Worm (Caenorhabditis elegans) whole organism, L1 larva: ENCODE data around the gene F19C7.2.

ENCODE experiments used
- F16B12.6 ChIP-seq: fragments of 150-350 bp; optimal IDR thresholded peaks from 2 replicates; lab custom pipeline; 2014; ENCODE audit warnings: missing biosample characterization, missing genetic modification characterization
- ama-1 ChIP-seq: fragments of 150-350 bp; optimal IDR thresholded peaks from 2 replicates; lab custom pipeline; 2014
- dpl-1 ChIP-seq, 3 experiments: fragments of 150-350 bp in 2 of 3; sonication (generic microtip) in 1 of 3; optimal IDR thresholded peaks; 2 replicates each; lab custom pipeline; 2014 to 2017; ENCODE audit warnings: missing biosample characterization in 3 of 3, missing genetic modification characterization in 3 of 3, missing genetic modification reagents in 3 of 3
- jun-1 ChIP-seq: fragments of 150-350 bp; optimal IDR thresholded peaks from 2 replicates; lab custom pipeline; 2014; ENCODE audit warnings: missing biosample characterization, missing genetic modification reagents, missing genetic modification characterization
- lin-13 ChIP-seq: fragments of 150-350 bp; optimal IDR thresholded peaks from 2 replicates; lab custom pipeline; 2014; ENCODE audit warnings: missing biosample characterization, missing genetic modification reagents, missing genetic modification characterization
- lin-15B ChIP-seq: fragments of 150-350 bp; sonication (generic microtip); optimal IDR thresholded peaks from 3 replicates; lab custom pipeline; 2014; ENCODE audit warnings: missing biosample characterization, missing genetic modification characterization
- lir-3 ChIP-seq: sonication (generic microtip); optimal IDR thresholded peaks from 2 replicates; lab custom pipeline; 2016; ENCODE audit warnings: mild to moderate bottlenecking, missing genetic modification characterization, moderate library complexity, missing compliant biosample characterization; ENCODE audit not compliant: poor library complexity
- lsy-2 ChIP-seq, 2 experiments: fragments of 150-350 bp; optimal IDR thresholded peaks; 2 replicates each; lab custom pipeline; 2014; ENCODE audit warnings: missing biosample characterization in 2 of 2, missing genetic modification characterization in 2 of 2
- mep-1 ChIP-seq: fragments of 150-350 bp; optimal IDR thresholded peaks from 2 replicates; lab custom pipeline; 2014; ENCODE audit warnings: missing biosample characterization, missing genetic modification characterization
- nhr-19 ChIP-seq: fragments of 200-800 bp; sonication (Bioruptor generic); conservative IDR thresholded peaks from 2 replicates; pipeline ENCODE4 v1.3.6; 2022; ENCODE audit warnings: missing genetic modification characterization, missing compliant biosample characterization
- tbx-2 ChIP-seq: sonication (generic microtip); optimal IDR thresholded peaks from 2 replicates; lab custom pipeline; 2016; ENCODE audit warnings: missing genetic modification characterization, missing compliant biosample characterization
- unc-62 ChIP-seq: fragments of 150-350 bp; optimal IDR thresholded peaks from 2 replicates; lab custom pipeline; 2014; ENCODE audit warnings: missing biosample characterization, missing genetic modification reagents, missing genetic modification characterization
- zag-1 ChIP-seq: fragments of 150-350 bp; optimal IDR thresholded peaks from 2 replicates; lab custom pipeline; 2014; ENCODE audit warnings: missing biosample characterization, missing genetic modification characterization
- ztf-11 ChIP-seq, 2 experiments: sonication (generic microtip); optimal IDR thresholded peaks; 2 replicates each; lab custom pipeline; 2016 to 2017; ENCODE audit warnings: missing genetic modification characterization in 2 of 2, missing biosample characterization in 1 of 2, missing compliant biosample characterization in 1 of 2

DNA sequence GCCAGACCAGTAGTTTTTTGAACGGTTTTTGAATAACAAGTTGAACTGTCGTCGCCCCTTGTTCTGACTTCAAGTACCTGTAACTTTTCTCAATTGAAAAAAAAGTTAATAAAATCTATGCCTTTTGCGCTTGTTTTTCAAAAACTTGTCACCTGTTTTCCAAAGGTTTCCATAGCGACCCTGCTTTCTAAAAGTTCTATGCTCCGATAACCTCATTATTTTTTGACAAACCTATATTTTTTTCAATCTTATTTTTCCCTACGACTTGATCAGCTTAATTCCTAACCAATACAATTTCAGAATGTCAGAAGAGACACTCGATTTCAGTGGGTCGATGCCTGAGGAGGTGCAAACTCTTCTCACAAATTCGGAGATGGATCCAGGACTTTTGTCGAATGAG is 47.6 kb downstream of the F19C7.2 start, which contains the start of gene F29B9.8:
- TF ChIP-seq ama-1 (lab: Kevin White, UChicago) (no peak), jun-1 (tag; lab: Kevin White, UChicago) (no peak), ztf-11 (tag; optimal IDR thresholded peaks at IDR 0.05; lab: Kevin White, UChicago) (no peak), unc-62 (GFP tag; lab: Kevin White, UChicago) (no peak), mep-1 (tag; lab: Kevin White, UChicago) (no peak), dpl-1 (GFP tag; optimal IDR thresholded peaks at IDR 0.05; lab: Kevin White, UChicago) (no peak), lsy-2 (tag; optimal IDR thresholded peaks at IDR 0.05; lab: Kevin White, UChicago) (no peak), tbx-2 (tag; lab: Kevin White, UChicago) (no peak), lin-15B (tag; lab: Kevin White, UChicago) (no peak), zag-1 (tag; lab: Kevin White, UChicago) (no peak), lin-13 (GFP tag; lab: Kevin White, UChicago) (no peak), F16B12.6 (tag; lab: Kevin White, UChicago) (no peak), nhr-19 (GFP tag; lab: Robert Waterston, UW) (no peak), lir-3 (tag; lab: Kevin White, UChicago) (no peak)
